Fruit fly (Drosophila melanogaster) whole organism, embryonic: Measurements from ENCODE around the gene TBC1d7.

Experiments used
- Adf1 ChIP-seq: fragments of 200-800 bp; sonication (Bioruptor generic); IDR thresholded peaks from 2 replicates; pipeline ENCODE4 v1.3.6; 2022; ENCODE audit warnings: missing biosample characterization, missing genetic modification characterization
- Atf3 ChIP-seq: fragments of 200-800 bp; sonication (Bioruptor generic); optimal IDR thresholded peaks from 3 replicates; lab custom pipeline; 2016; ENCODE audit warnings: missing biosample characterization, missing genetic modification characterization
- Atf6 ChIP-seq: fragments of 200-800 bp; sonication (Bioruptor generic); IDR thresholded peaks from 2 replicates; pipeline ENCODE4 v1.3.6; 2022; ENCODE audit warnings: missing biosample characterization, missing genetic modification characterization
- B-H1 ChIP-seq: fragments of 200-800 bp; sonication (Bioruptor generic); IDR thresholded peaks from 3 replicates; pipeline ENCODE4 v1.3.6; 2022; ENCODE audit warnings: missing biosample characterization, missing genetic modification characterization
- CG10274 ChIP-seq: fragments of 200-800 bp; sonication (Bioruptor generic); optimal IDR thresholded peaks from 3 replicates; lab custom pipeline; 2017; ENCODE audit warnings: missing biosample characterization, mild to moderate bottlenecking, missing genetic modification characterization
- CG10321 ChIP-seq: fragments of 200-800 bp; sonication (Bioruptor generic); IDR thresholded peaks from 2 replicates; pipeline ENCODE4 v1.3.6; 2022; ENCODE audit warnings: missing biosample characterization, missing genetic modification characterization
- CG10543 ChIP-seq: fragments of 200-800 bp; sonication (Bioruptor generic); optimal IDR thresholded peaks from 3 replicates; lab custom pipeline; 2017; ENCODE audit warnings: missing biosample characterization, mild to moderate bottlenecking, missing genetic modification characterization, moderate library complexity
- CG10959 ChIP-seq: fragments of 200-800 bp; sonication (Bioruptor generic); IDR thresholded peaks from 2 replicates; pipeline ENCODE4 v1.3.6; 2022; ENCODE audit warnings: missing biosample characterization, missing genetic modification characterization
- CG12391 ChIP-seq: fragments of 200-800 bp; sonication (Bioruptor generic); optimal IDR thresholded peaks from 3 replicates; lab custom pipeline; 2018; ENCODE audit warnings: missing biosample characterization, mild to moderate bottlenecking, missing genetic modification characterization, moderate library complexity
- CG14710 ChIP-seq: fragments of 200-800 bp; sonication (Bioruptor generic); optimal IDR thresholded peaks from 3 replicates; lab custom pipeline; 2019; ENCODE audit warnings: missing biosample characterization, mild to moderate bottlenecking, missing genetic modification characterization, moderate library complexity
- CG16815 ChIP-seq: fragments of 200-800 bp; sonication (Bioruptor generic); optimal IDR thresholded peaks from 3 replicates; lab custom pipeline; 2017; ENCODE audit warnings: missing biosample characterization, mild to moderate bottlenecking, missing genetic modification characterization
- CG16863 ChIP-seq: fragments of 200-800 bp; sonication (Bioruptor generic); optimal IDR thresholded peaks from 3 replicates; lab custom pipeline; 2016; ENCODE audit warnings: missing biosample characterization, missing genetic modification characterization
- CG17186 ChIP-seq: fragments of 200-800 bp; sonication (Bioruptor generic); optimal IDR thresholded peaks from 3 replicates; lab custom pipeline; 2017; ENCODE audit warnings: missing biosample characterization, missing genetic modification reagents, missing genetic modification characterization
- CG4707 ChIP-seq: fragments of 200-800 bp; sonication (Bioruptor generic); optimal IDR thresholded peaks from 2 replicates; lab custom pipeline; 2018; ENCODE audit warnings: missing biosample characterization, mild to moderate bottlenecking, missing genetic modification characterization, moderate library complexity
- CG6254 ChIP-seq: fragments of 200-800 bp; sonication (Bioruptor generic); optimal IDR thresholded peaks from 3 replicates; lab custom pipeline; 2017; ENCODE audit warnings: mild to moderate bottlenecking, missing biosample characterization, missing genetic modification reagents, missing genetic modification characterization
- Camta ChIP-seq: fragments of 200-800 bp; sonication (Bioruptor generic); optimal IDR thresholded peaks from 2 replicates; lab custom pipeline; 2016; ENCODE audit warnings: missing biosample characterization, missing genetic modification characterization
- CrebB ChIP-seq: fragments of 200-800 bp; sonication (Bioruptor generic); optimal IDR thresholded peaks from 3 replicates; lab custom pipeline; 2018; ENCODE audit warnings: missing biosample characterization, mild to moderate bottlenecking, missing genetic modification characterization
- Fer1 ChIP-seq: fragments of 200-800 bp; sonication (Bioruptor generic); optimal IDR thresholded peaks from 2 replicates; lab custom pipeline; 2017; ENCODE audit warnings: missing biosample characterization, mild to moderate bottlenecking, missing genetic modification characterization
- Fer2 ChIP-seq: fragments of 200-800 bp; sonication (Bioruptor generic); optimal IDR thresholded peaks from 2 replicates; lab custom pipeline; 2018; ENCODE audit warnings: missing biosample characterization, mild to moderate bottlenecking, missing genetic modification characterization, moderate library complexity
- H15 ChIP-seq: fragments of 200-800 bp; sonication (Bioruptor generic); IDR thresholded peaks from 3 replicates; pipeline ENCODE4 v1.3.6; 2022; ENCODE audit warnings: missing biosample characterization, missing genetic modification characterization
- HmgD ChIP-seq: fragments of 200-800 bp; sonication (Bioruptor generic); optimal IDR thresholded peaks from 3 replicates; lab custom pipeline; 2016; ENCODE audit warnings: missing biosample characterization, missing genetic modification characterization
- Mrtf ChIP-seq: fragments of 200-800 bp; sonication (Bioruptor generic); IDR thresholded peaks from 3 replicates; pipeline ENCODE4 v1.3.6; 2022; ENCODE audit warnings: missing biosample characterization, missing genetic modification characterization
- Sin3A ChIP-seq: fragments of >200 bp; optimal IDR thresholded peaks from 2 replicates; lab custom pipeline; 2018
- Sox100B ChIP-seq: fragments of 200-800 bp; sonication (Bioruptor generic); optimal IDR thresholded peaks from 3 replicates; lab custom pipeline; 2018; ENCODE audit warnings: missing biosample characterization, mild to moderate bottlenecking, missing genetic modification characterization
- bigmax ChIP-seq: fragments of 200-800 bp; sonication (Bioruptor generic); optimal IDR thresholded peaks from 2 replicates; lab custom pipeline; 2018; ENCODE audit warnings: missing biosample characterization, mild to moderate bottlenecking, missing genetic modification characterization
- chinmo ChIP-seq: fragments of 200-800 bp; sonication (Bioruptor generic); IDR thresholded peaks from 4 replicates; pipeline ENCODE4 v1.3.6; 2022; ENCODE audit warnings: missing biosample characterization, missing genetic modification characterization; ENCODE audit not compliant: partially characterized antibody
- crol ChIP-seq: fragments of 200-800 bp; sonication (Bioruptor generic); IDR thresholded peaks from 2 replicates; pipeline ENCODE4 v1.3.6; 2022; ENCODE audit warnings: missing biosample characterization, missing genetic modification characterization
- gcm ChIP-seq: fragments of 200-800 bp; sonication (Bioruptor generic); optimal IDR thresholded peaks from 2 replicates; lab custom pipeline; 2019; ENCODE audit warnings: missing biosample characterization, mild to moderate bottlenecking, missing genetic modification characterization, moderate library complexity
- gsb-n ChIP-seq: fragments of 200-800 bp; sonication (Bioruptor generic); optimal IDR thresholded peaks from 3 replicates; lab custom pipeline; 2018; ENCODE audit warnings: missing biosample characterization, mild to moderate bottlenecking, missing genetic modification characterization
- pb ChIP-seq: fragments of 200-800 bp; sonication (Bioruptor generic); optimal IDR thresholded peaks from 3 replicates; lab custom pipeline; 2016; ENCODE audit warnings: missing biosample characterization, missing genetic modification characterization
- psq ChIP-seq: fragments of 200-800 bp; sonication (Bioruptor generic); optimal IDR thresholded peaks from 2 replicates; lab custom pipeline; 2017; ENCODE audit warnings: missing biosample characterization, missing genetic modification characterization
- sd ChIP-seq: fragments of 200-800 bp; sonication (Bioruptor generic); optimal IDR thresholded peaks from 3 replicates; lab custom pipeline; 2018; ENCODE audit warnings: missing biosample characterization, mild to moderate bottlenecking, missing genetic modification characterization, moderate library complexity
- sim ChIP-seq: fragments of 200-800 bp; sonication (Bioruptor generic); IDR thresholded peaks from 2 replicates; pipeline ENCODE4 v1.3.6; 2022; ENCODE audit warnings: missing biosample characterization, missing genetic modification characterization
- sna ChIP-seq: fragments of 200-800 bp; sonication (Bioruptor generic); IDR thresholded peaks from 2 replicates; pipeline ENCODE4 v1.3.6; 2022; ENCODE audit warnings: missing biosample characterization, missing genetic modification characterization; ENCODE audit not compliant: partially characterized antibody
- sqz ChIP-seq: fragments of 200-800 bp; sonication (Bioruptor generic); optimal IDR thresholded peaks from 3 replicates; lab custom pipeline; 2018; ENCODE audit warnings: missing biosample characterization, mild to moderate bottlenecking, missing genetic modification characterization
- tap ChIP-seq: fragments of 200-800 bp; optimal IDR thresholded peaks from 3 replicates; lab custom pipeline; 2019; ENCODE audit warnings: missing biosample characterization, mild to moderate bottlenecking, missing genetic modification characterization, moderate library complexity
- unc-4 ChIP-seq: fragments of 200-800 bp; sonication (Bioruptor generic); IDR thresholded peaks from 2 replicates; pipeline ENCODE4 v1.3.6; 2022; ENCODE audit warnings: missing biosample characterization, missing genetic modification characterization; ENCODE audit not compliant: partially characterized antibody
- vvl ChIP-seq: fragments of 200-800 bp; sonication (Bioruptor generic); IDR thresholded peaks from 2 replicates; pipeline ENCODE4 v1.3.6; 2022; ENCODE audit warnings: missing biosample characterization, missing genetic modification characterization
- z ChIP-seq: fragments of 200-800 bp; sonication (Bioruptor generic); IDR thresholded peaks from 3 replicates; pipeline ENCODE4 v1.3.6; 2022; ENCODE audit warnings: missing biosample characterization, missing genetic modification characterization
- zen2 ChIP-seq: fragments of 200-800 bp; sonication (Bioruptor generic); IDR thresholded peaks from 3 replicates; pipeline ENCODE4 v1.3.6; 2022; ENCODE audit warnings: missing biosample characterization, missing genetic modification characterization; ENCODE audit not compliant: partially characterized antibody

Gene TBC1d7

dm6 chr3R:24169362-24169761, 7.8 kb downstream of the TBC1d7 start, which contains the start of gene CG5510 (continued):
- TF ChIP-seq B-H1 (GFP tag; lab: Robert Waterston, UW), result no peak
- TF ChIP-seq CG12391 (tag; lab: Kevin White, UChicago), result peak; percentile 45
- TF ChIP-seq Sox100B (GFP tag; lab: Kevin White, UChicago), result no peak
- peak; percentile 61 for TF ChIP-seq Sin3A
- TF ChIP-seq psq (GFP tag; lab: Kevin White, UChicago), result no peak
- peak; percentile 69 for TF ChIP-seq HmgD
- no peak for TF ChIP-seq CG6254
- peak; percentile 58 for TF ChIP-seq Camta (GFP tag; lab: Kevin White, UChicago)
- TF ChIP-seq CG16863 (GFP tag; lab: Kevin White, UChicago), result no peak
- TF ChIP-seq crol (GFP tag; lab: Robert Waterston, UW), result no peak
- TF ChIP-seq Mrtf (GFP tag; lab: Robert Waterston, UW), result no peak
- TF ChIP-seq gsb-n (tag; lab: Kevin White, UChicago), result peak; percentile 13
- TF ChIP-seq bigmax (GFP tag; lab: Kevin White, UChicago), result no peak
- TF ChIP-seq gcm (GFP tag; lab: Kevin White, UChicago), result no peak
- no peak for TF ChIP-seq H15 (GFP tag; lab: Robert Waterston, UW)
- TF ChIP-seq CG10321 (GFP tag; lab: Robert Waterston, UW), result no peak
- no peak for TF ChIP-seq CG10274 (GFP tag; lab: Kevin White, UChicago)
- no peak for TF ChIP-seq CG10959 (GFP tag; lab: Robert Waterston, UW)
- TF ChIP-seq Atf3 (GFP tag; lab: Kevin White, UChicago), result peak; percentile 9
- no peak for TF ChIP-seq CG4707 (GFP tag; lab: Kevin White, UChicago)
- TF ChIP-seq Atf6 (GFP tag; lab: Robert Waterston, UW), result peak; percentile 49; the same call in 1 of the 2 replicates
- no peak for TF ChIP-seq pb (GFP tag; lab: Kevin White, UChicago)
- peak; percentile 34 for TF ChIP-seq CG10543 (GFP tag; lab: Kevin White, UChicago)
- TF ChIP-seq Fer2 (tag; lab: Kevin White, UChicago), result no peak
- no peak for TF ChIP-seq sim (GFP tag; lab: Robert Waterston, UW)
- peak; percentile 98 for TF ChIP-seq unc-4
- peak; percentile 80 for TF ChIP-seq CG17186 (GFP tag; lab: Kevin White, UChicago)
- TF ChIP-seq CrebB (tag; lab: Kevin White, UChicago), result peak; percentile 55
- TF ChIP-seq CG16815 (GFP tag; lab: Kevin White, UChicago), result no peak
- TF ChIP-seq Fer1 (GFP tag; lab: Kevin White, UChicago), result peak; percentile 37
- TF ChIP-seq, all 482 proteins: peak for 241

dm6 chr3R:24172379-24172778, 10.9 kb downstream of the TBC1d7 start, which contains the start of gene CG13606:
CG13606 (plus strand) TSS chr3R:24172628.
- TF ChIP-seq tap (tag; lab: Kevin White, UChicago) (no peak), chinmo (GFP tag; lab: Robert Waterston, UW) (peak; percentile 19; the same call in 1 of the 4 replicates), z (peak; percentile 94), Fer2 (tag; lab: Kevin White, UChicago) (no peak), CG14710 (tag; lab: Kevin White, UChicago) (no peak), zen2 (GFP tag; lab: Robert Waterston, UW) (0 out of 3 replicates have a peak, but pooled peaks have one; percentile 43), Adf1 (peak; percentile 72), sd (tag; lab: Kevin White, UChicago) (peak; percentile 52), vvl (GFP tag; lab: Robert Waterston, UW) (0 out of 2 replicates have a peak, but pooled peaks have one; percentile 15), sqz (GFP tag; lab: Kevin White, UChicago) (peak; percentile 75), sna (GFP tag; lab: Robert Waterston, UW) (0 out of 2 replicates have a peak, but pooled peaks have one; percentile 22)
